Fruit fly (Drosophila melanogaster): ENCODE results near the gene Ids.
A peak's percentile ranks its signal among the peaks of the same experiment; 100 is the strongest.

Gene Ids

dm6 chr3L:3339695-3340226 is 38.3 kb upstream of the Ids start (continued):
- no peak for TF ChIP-seq brk (GFP tag; optimal IDR thresholded peaks at IDR 0.05)
- TF ChIP-seq CrebA (GFP tag; optimal IDR thresholded peaks at IDR 0.05; ENCODE audit: borderline replicate concordance): no peak

dm6 chr3L:3342307-3342940 is 35.6 kb upstream of the Ids start:
- TF ChIP-seq sv (GFP tag; optimal IDR thresholded peaks at IDR 0.05) (no peak), woc (GFP tag; optimal IDR thresholded peaks at IDR 0.05) (peak; percentile 74), Hnf4 (GFP tag; optimal IDR thresholded peaks at IDR 0.05) (peak; percentile 75), dmrt93B (GFP tag; optimal IDR thresholded peaks at IDR 0.05) (peak; percentile 39), lola (GFP tag; optimal IDR thresholded peaks at IDR 0.05) (no peak), jim (GFP tag; optimal IDR thresholded peaks at IDR 0.05) (no peak), Jra (GFP tag; optimal IDR thresholded peaks at IDR 0.05) (no peak), Vsx2 (GFP tag; optimal IDR thresholded peaks at IDR 0.05; ENCODE audit: partially characterized antibody) (no peak), sage (GFP tag; optimal IDR thresholded peaks at IDR 0.05) (peak; percentile 49), br (GFP tag; optimal IDR thresholded peaks at IDR 0.05) (peak; percentile 73), Hr83 (GFP tag; optimal IDR thresholded peaks at IDR 0.05; ENCODE audit: poor library complexity, severe bottlenecking) (no peak), GATAd (GFP tag; optimal IDR thresholded peaks at IDR 0.05) (no peak), Dfd (GFP tag; optimal IDR thresholded peaks at IDR 0.05) (no peak), h (GFP tag; optimal IDR thresholded peaks at IDR 0.05) (peak; percentile 69), OdsH (GFP tag; optimal IDR thresholded peaks at IDR 0.05) (peak; percentile 63), fru (GFP tag; optimal IDR thresholded peaks at IDR 0.05) (peak; percentile 76), Hr78 (GFP tag; optimal IDR thresholded peaks at IDR 0.05) (no peak), N (GFP tag; optimal IDR thresholded peaks at IDR 0.05) (no peak), CG32264 (GFP tag; optimal IDR thresholded peaks at IDR 0.05) (no peak), CG9705 (GFP tag; optimal IDR thresholded peaks at IDR 0.05) (peak; percentile 41), Abd-B (GFP tag; optimal IDR thresholded peaks at IDR 0.05) (no peak), ey (GFP tag; optimal IDR thresholded peaks at IDR 0.05) (peak; percentile 78), HLH106 (tag; optimal IDR thresholded peaks at IDR 0.05) (peak; percentile 58), foxo (GFP tag; optimal IDR thresholded peaks at IDR 0.05) (peak in 1 of 2 experiments; percentile 77), tai (GFP tag; optimal IDR thresholded peaks at IDR 0.05) (peak; percentile 10), brk (GFP tag; optimal IDR thresholded peaks at IDR 0.05) (peak; percentile 3), Mio (GFP tag; optimal IDR thresholded peaks at IDR 0.05) (peak; percentile 15), dl (GFP tag; optimal IDR thresholded peaks at IDR 0.05; ENCODE audit: insufficient read depth in 1 of 2, partially characterized antibody in 2 of 2) (no peak), Myc (optimal IDR thresholded peaks at IDR 0.05) (no peak), usp (GFP tag; optimal IDR thresholded peaks at IDR 0.05) (no peak), Dif (GFP tag; optimal IDR thresholded peaks at IDR 0.05; ENCODE audit: partially characterized antibody) (no peak), pan (optimal IDR thresholded peaks at IDR 0.05) (no peak), rgr (GFP tag; optimal IDR thresholded peaks at IDR 0.05) (peak; percentile 76), Sp1 (GFP tag; optimal IDR thresholded peaks at IDR 0.05) (peak; percentile 77), psq (GFP tag; optimal IDR thresholded peaks at IDR 0.05) (peak; percentile 64), Rel (GFP tag; optimal IDR thresholded peaks at IDR 0.05) (no peak), Rel (tag; optimal IDR thresholded peaks at IDR 0.05) (peak; percentile 13), CrebA (GFP tag; optimal IDR thresholded peaks at IDR 0.05; ENCODE audit: borderline replicate concordance) (no peak), dsf (GFP tag; optimal IDR thresholded peaks at IDR 0.05; ENCODE audit: borderline replicate concordance) (no peak)

- TF ChIP-seq CG9705 (GFP tag; optimal IDR thresholded peaks at IDR 0.05): peak; percentile 60
- no peak for TF ChIP-seq Dfd (GFP tag; optimal IDR thresholded peaks at IDR 0.05)
- TF ChIP-seq psq (GFP tag; optimal IDR thresholded peaks at IDR 0.05): peak; percentile 85
- peak; percentile 60 for TF ChIP-seq woc (GFP tag; optimal IDR thresholded peaks at IDR 0.05)
- TF ChIP-seq Abd-B (GFP tag; optimal IDR thresholded peaks at IDR 0.05): no peak
- TF ChIP-seq N (GFP tag; optimal IDR thresholded peaks at IDR 0.05): no peak
- no peak for TF ChIP-seq Dif (GFP tag; optimal IDR thresholded peaks at IDR 0.05; ENCODE audit: partially characterized antibody)
- no peak for TF ChIP-seq Hr78 (GFP tag; optimal IDR thresholded peaks at IDR 0.05)
- TF ChIP-seq Jra (GFP tag; optimal IDR thresholded peaks at IDR 0.05): peak; percentile 38
- no peak for TF ChIP-seq Hr83 (GFP tag; optimal IDR thresholded peaks at IDR 0.05; ENCODE audit: poor library complexity, severe bottlenecking)
- TF ChIP-seq CG32264 (GFP tag; optimal IDR thresholded peaks at IDR 0.05): peak; percentile 23
- TF ChIP-seq CrebA (GFP tag; optimal IDR thresholded peaks at IDR 0.05; ENCODE audit: borderline replicate concordance): no peak
- peak; percentile 79 for TF ChIP-seq ey (GFP tag; optimal IDR thresholded peaks at IDR 0.05)
- peak; percentile 72 for TF ChIP-seq br (GFP tag; optimal IDR thresholded peaks at IDR 0.05)
- TF ChIP-seq HLH106 (tag; optimal IDR thresholded peaks at IDR 0.05): peak; percentile 78
- TF ChIP-seq foxo (GFP tag; optimal IDR thresholded peaks at IDR 0.05): peak in 1 of 2 experiments; percentile 85
- peak; percentile 88 for TF ChIP-seq fru (GFP tag; optimal IDR thresholded peaks at IDR 0.05)
- TF ChIP-seq Vsx2 (GFP tag; optimal IDR thresholded peaks at IDR 0.05; ENCODE audit: partially characterized antibody): no peak
- TF ChIP-seq Hnf4 (GFP tag; optimal IDR thresholded peaks at IDR 0.05): peak; percentile 78
- TF ChIP-seq dl (GFP tag; optimal IDR thresholded peaks at IDR 0.05; ENCODE audit: insufficient read depth in 1 of 2, partially characterized antibody in 2 of 2): no peak
- TF ChIP-seq lola (GFP tag; optimal IDR thresholded peaks at IDR 0.05): no peak
- TF ChIP-seq dsf (GFP tag; optimal IDR thresholded peaks at IDR 0.05; ENCODE audit: borderline replicate concordance): peak; percentile 19
- TF ChIP-seq sv (GFP tag; optimal IDR thresholded peaks at IDR 0.05): peak; percentile 16
- TF ChIP-seq Rel (GFP tag; optimal IDR thresholded peaks at IDR 0.05): no peak
- peak; percentile 6 for TF ChIP-seq Rel (tag; optimal IDR thresholded peaks at IDR 0.05)
- no peak for TF ChIP-seq Myc (optimal IDR thresholded peaks at IDR 0.05)
- peak; percentile 11 for TF ChIP-seq sage (GFP tag; optimal IDR thresholded peaks at IDR 0.05)
- TF ChIP-seq usp (GFP tag; optimal IDR thresholded peaks at IDR 0.05): no peak
- peak; percentile 85 for TF ChIP-seq OdsH (GFP tag; optimal IDR thresholded peaks at IDR 0.05)
- TF ChIP-seq tai (GFP tag; optimal IDR thresholded peaks at IDR 0.05): peak; percentile 52
- peak; percentile 85 for TF ChIP-seq h (GFP tag; optimal IDR thresholded peaks at IDR 0.05)
- peak; percentile 76 for TF ChIP-seq brk (GFP tag; optimal IDR thresholded peaks at IDR 0.05)
- TF ChIP-seq jim (GFP tag; optimal IDR thresholded peaks at IDR 0.05): no peak
- peak; percentile 90 for TF ChIP-seq Sp1 (GFP tag; optimal IDR thresholded peaks at IDR 0.05)
- TF ChIP-seq GATAd (GFP tag; optimal IDR thresholded peaks at IDR 0.05): no peak
- peak; percentile 59 for TF ChIP-seq dmrt93B (GFP tag; optimal IDR thresholded peaks at IDR 0.05)
These were observed 34.8 kb upstream of the Ids start for dm6 chr3L:3343260-3343659.
